Worm (Caenorhabditis elegans): ENCODE measurements around the gene str-187.
"Not testable (repeated sequence)": the region's sequence is repeated elsewhere in the genome, so short reads cannot be mapped to it uniquely, and the experiment has no call there.

Gene str-187

ce11 chrIV:17280441-17280939 is 15.1 kb downstream of the str-187 start:
- no peak for TF ChIP-seq unc-62 (GFP tag; optimal IDR thresholded peaks at IDR 0.05)

- TF ChIP-seq unc-62 (GFP tag; optimal IDR thresholded peaks at IDR 0.05): no peak
These were observed 16.0 kb downstream of the str-187 start for ce11 chrIV:17281060-17282021.

- no peak for TF ChIP-seq unc-62 (GFP tag; optimal IDR thresholded peaks at IDR 0.05)
These were observed 18.7 kb downstream of the str-187 start, which contains the start of gene nra-1 for ce11 chrIV:17284099-17284498. Gene nra-1, minus strand, starts transcription at chrIV:17284199.

ce11 chrIV:17285263-17285662 is 19.9 kb downstream of the str-187 start:
- TF ChIP-seq unc-62 (GFP tag; optimal IDR thresholded peaks at IDR 0.05): no peak

DNA sequence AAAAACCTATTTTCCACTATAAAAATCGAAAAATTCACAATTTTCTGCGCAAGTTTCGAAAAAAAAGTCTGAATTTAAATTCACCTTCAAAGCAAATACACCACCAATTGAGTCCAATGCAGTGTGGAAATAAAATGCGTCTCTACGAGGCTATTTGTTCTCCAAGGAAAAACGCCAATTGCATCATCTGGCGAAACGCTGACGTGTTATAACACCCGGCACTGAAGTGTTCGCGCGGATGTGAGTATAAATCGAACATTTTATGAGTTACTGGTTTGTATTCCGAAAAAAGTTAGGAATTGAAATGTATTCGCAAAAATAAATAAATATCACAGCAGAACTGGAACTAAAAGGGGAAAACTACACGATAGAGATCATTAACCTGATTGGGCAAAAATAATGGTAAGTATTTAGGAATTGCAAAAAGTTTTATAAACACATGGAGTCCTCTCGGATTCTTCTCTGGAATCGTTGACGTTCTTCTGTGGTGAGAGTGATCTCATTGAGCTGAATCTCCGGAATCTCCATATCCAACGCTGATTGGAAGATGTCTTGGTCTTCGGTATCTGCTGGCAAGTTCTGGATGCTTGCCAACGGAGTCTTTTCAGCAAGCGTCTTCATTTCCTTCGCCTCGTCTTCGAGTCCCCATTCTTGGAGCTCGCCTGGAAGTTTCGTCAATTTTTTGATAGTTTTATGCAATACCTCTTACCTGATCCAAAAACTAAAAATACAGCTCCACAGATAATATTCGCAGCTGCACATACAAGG is 22.7 kb downstream of the str-187 start, which contains the start of gene zipt-7.1:
Gene zipt-7.1 (minus strand): TSS at position 232 of the 768 bp plus-strand sequence.
- TF ChIP-seq unc-62 (GFP tag; optimal IDR thresholded peaks at IDR 0.05): no peak

ce11 chrIV:17291629-17292199 is 26.3 kb downstream of the str-187 start, which contains the start of the genes T28F3.11 and slc-17.4:
Gene T28F3.11, minus strand, starts transcription at chrIV:17291679.
Gene slc-17.4, minus strand, starts transcription at chrIV:17291733.
- TF ChIP-seq unc-62 (GFP tag; optimal IDR thresholded peaks at IDR 0.05): no peak

ce11 chrIV:17292350-17292749 is 27.0 kb downstream of the str-187 start:
- TF ChIP-seq unc-62 (GFP tag; optimal IDR thresholded peaks at IDR 0.05): no peak

DNA sequence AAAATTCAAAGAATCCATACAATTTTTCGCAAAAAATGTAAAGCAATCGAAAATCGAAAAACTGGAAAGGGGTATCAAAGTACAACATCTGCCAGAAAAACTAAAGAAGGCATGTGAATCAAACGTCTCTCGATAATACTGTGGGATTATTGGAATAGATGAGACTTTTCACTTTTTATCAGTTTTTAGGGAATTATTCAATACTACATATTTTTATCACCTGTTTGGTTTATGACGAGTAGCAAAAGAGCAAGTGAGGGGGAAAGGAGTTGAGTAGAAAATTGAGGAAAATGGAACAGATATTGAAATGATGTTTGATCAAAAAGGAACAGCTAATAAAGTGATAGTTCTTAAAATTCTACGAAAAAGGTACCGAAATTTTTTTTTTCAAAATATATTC is 27.7 kb downstream of the str-187 start:
- TF ChIP-seq unc-62 (GFP tag; optimal IDR thresholded peaks at IDR 0.05): no peak

DNA sequence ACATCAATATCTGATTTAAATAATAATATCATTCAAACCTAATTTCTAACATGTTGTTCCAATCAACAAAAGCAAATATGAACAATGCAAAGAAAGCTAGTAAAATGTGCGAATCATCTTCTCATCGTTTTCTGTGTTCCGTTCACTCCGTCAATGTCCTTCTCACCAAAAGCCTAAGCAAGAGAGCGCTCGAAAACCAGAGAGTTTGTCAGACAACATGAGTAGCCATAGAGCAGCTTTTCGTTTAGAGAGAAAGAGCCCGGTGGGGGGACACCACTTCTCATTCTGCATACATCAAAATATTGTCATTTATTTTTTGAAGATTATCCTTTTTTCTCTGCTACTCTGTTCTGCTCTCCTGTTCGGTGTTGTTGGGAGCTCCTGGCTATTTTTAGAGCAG is 28.3 kb downstream of the str-187 start:
- TF ChIP-seq unc-62 (GFP tag; optimal IDR thresholded peaks at IDR 0.05): no peak

ce11 chrIV:17294489-17294888 is 29.1 kb downstream of the str-187 start, which contains the start of gene T28F3.5:
Gene T28F3.5, plus strand, starts transcription at chrIV:17294789.
- no peak for TF ChIP-seq unc-62 (GFP tag; optimal IDR thresholded peaks at IDR 0.05)

DNA sequence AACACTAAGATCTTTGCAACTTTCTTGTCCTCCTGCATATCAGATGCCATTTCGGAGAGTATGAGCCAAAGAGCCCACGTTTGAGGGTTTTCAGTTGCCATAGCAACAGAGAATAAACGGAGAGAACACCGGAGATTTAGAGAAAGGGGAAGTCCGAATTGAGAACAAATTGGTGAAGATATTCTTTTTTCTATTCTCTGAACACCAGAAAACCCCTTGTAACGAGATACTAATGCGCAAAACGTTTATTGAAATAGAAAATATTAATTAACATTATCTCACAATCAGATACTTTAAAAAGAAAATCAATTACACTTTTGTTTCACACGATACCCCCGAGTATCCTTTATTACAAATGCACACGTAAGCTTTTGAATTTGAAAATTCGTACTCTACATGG is 36.6 kb downstream of the str-187 start, which contains the start of gene ifta-2:
Gene ifta-2 (minus strand): TSS at position 101 of the 400 bp plus-strand sequence.
- TF ChIP-seq unc-62 (GFP tag; optimal IDR thresholded peaks at IDR 0.05): no peak

DNA sequence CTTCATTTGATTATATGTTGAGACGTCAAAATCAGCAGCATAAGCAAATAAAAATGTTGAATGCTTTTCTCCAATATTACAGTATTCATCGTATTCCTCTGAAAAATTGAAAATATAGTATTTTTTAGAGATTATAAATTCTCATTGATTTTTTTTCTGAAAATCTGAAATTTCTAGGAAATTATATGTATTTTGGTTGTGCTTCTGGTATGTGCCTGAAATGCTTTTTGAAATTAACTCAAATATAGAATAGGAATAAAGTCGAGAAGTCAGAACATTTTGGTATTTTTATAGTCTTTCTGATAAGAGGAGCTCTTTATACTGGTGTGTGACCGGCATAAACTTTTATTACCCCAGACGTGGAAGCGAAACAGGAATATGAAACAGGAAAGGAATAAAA is 41.8 kb downstream of the str-187 start, which contains the start of gene T28F3.8:
Gene T28F3.8 (minus strand): TSS at position 101 of the 400 bp plus-strand sequence.
- TF ChIP-seq unc-62 (GFP tag; optimal IDR thresholded peaks at IDR 0.05): not testable (repeated sequence)

DNA sequence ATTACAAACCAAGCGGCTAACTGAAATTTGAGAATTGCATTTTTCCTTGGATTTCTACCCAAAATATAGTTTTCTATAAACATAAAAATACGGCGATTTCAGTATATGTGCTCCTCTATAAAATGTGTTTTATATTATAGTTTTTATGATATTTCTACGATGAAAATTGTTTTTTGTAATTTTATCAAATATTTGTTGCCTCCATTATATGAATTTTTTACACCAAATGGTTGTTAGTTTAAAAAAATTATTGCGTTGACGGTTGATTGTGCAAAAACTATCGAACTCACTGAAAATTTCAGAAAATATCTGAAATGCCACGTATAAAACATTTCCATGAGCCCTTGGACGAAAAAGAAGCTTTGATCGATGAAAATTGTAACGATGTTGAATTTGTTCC is 42.8 kb downstream of the str-187 start, which contains the start of gene T28F3.9:
Gene T28F3.9 (plus strand): TSS at position 301 of the 400 bp plus-strand sequence.
- no peak for TF ChIP-seq unc-62 (GFP tag; optimal IDR thresholded peaks at IDR 0.05)

ce11 chrIV:17311842-17312241 is 46.5 kb downstream of the str-187 start, which contains the start of gene snf-9:
Gene snf-9, plus strand, starts transcription at chrIV:17312142.
- TF ChIP-seq unc-62 (GFP tag; optimal IDR thresholded peaks at IDR 0.05): no peak

DNA sequence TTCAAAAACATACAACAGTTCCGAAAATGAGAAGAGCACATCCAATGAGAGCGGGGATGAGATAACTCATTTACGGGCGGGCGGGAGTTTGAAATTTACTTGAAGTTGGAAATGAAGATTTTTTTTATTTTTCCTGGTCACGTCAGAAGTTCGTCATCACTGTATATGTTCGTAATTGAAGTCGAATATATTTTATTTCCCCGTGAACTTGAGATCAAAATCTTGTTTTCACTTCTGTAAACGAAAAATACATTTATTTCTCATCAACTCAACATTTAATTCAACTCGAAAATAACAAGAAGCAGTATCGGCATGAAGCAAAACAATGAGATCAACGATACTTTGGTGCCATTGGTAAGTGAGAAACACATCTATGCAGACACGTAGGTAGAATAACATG is 51.0 kb downstream of the str-187 start, which contains the start of gene C49C3.20:
Gene C49C3.20 (minus strand): TSS at position 101 of the 400 bp plus-strand sequence.
- TF ChIP-seq unc-62 (GFP tag; optimal IDR thresholded peaks at IDR 0.05): no peak

Data from whole organism, dauer.